Fruit fly (Drosophila melanogaster): Measurements from ENCODE around the gene tst.

- no peak for TF ChIP-seq CG32264 (GFP tag; optimal IDR thresholded peaks at IDR 0.05)
- TF ChIP-seq Rel (GFP tag; optimal IDR thresholded peaks at IDR 0.05) = no peak
- no peak for TF ChIP-seq Rel (tag; optimal IDR thresholded peaks at IDR 0.05)
Measured at dm6 chr3R:23783961-23784360, 11.3 kb upstream of the tst start.

Measured in whole organism, wandering third instar larva.